Worm (Caenorhabditis elegans) whole organism, midembryonic: ENCODE data around the gene T01G6.1.

Experiments used
- T22C8.4 ChIP-seq: fragments of 200-800 bp; sonication (Bioruptor generic); IDR thresholded peaks from 2 replicates; pipeline ENCODE4 v1.3.6; 2022; ENCODE audit warnings: missing genetic modification characterization, missing compliant biosample characterization
- cog-1 ChIP-seq: sonication (generic microtip); optimal IDR thresholded peaks from 2 replicates; lab custom pipeline; 2016; ENCODE audit warnings: missing genetic modification characterization, missing compliant biosample characterization
- flt-1 ChIP-seq: fragments of 200-800 bp; sonication (Bioruptor generic); IDR thresholded peaks from 2 replicates; pipeline ENCODE4 v1.3.6; 2022; ENCODE audit warnings: missing genetic modification characterization, missing compliant biosample characterization
- klf-2 ChIP-seq: fragments of 200-800 bp; sonication (Bioruptor generic); conservative IDR thresholded peaks from 2 replicates; pipeline ENCODE4 v1.3.6; 2022; ENCODE audit warnings: missing genetic modification reagents, missing genetic modification characterization, missing compliant biosample characterization
- med-1 ChIP-seq: sonication (generic microtip); optimal IDR thresholded peaks from 2 replicates; lab custom pipeline; 2017; ENCODE audit warnings: missing genetic modification characterization, mild to moderate bottlenecking, missing compliant biosample characterization, antibody characterized with exemption, missing genetic modification reagents; ENCODE audit not compliant: insufficient read depth
- ref-1 ChIP-seq: fragments of 200-800 bp; sonication (Bioruptor generic); conservative IDR thresholded peaks from 2 replicates; pipeline ENCODE4 v1.3.6; 2022; ENCODE audit warnings: missing genetic modification reagents, missing genetic modification characterization, missing compliant biosample characterization
- tab-1 ChIP-seq: fragments of 200-800 bp; sonication (Bioruptor generic); IDR thresholded peaks from 2 replicates; pipeline ENCODE4 v1.3.6; 2022; ENCODE audit warnings: missing genetic modification characterization, missing compliant biosample characterization
- ztf-23 ChIP-seq: fragments of 200-800 bp; sonication (Bioruptor generic); IDR thresholded peaks from 2 replicates; pipeline ENCODE4 v1.3.6; 2022; ENCODE audit warnings: missing genetic modification reagents, missing genetic modification characterization, missing compliant biosample characterization
- ztf-29 ChIP-seq: fragments of 200-800 bp; sonication (Bioruptor generic); IDR thresholded peaks from 2 replicates; pipeline ENCODE4 v1.3.6; 2022; ENCODE audit warnings: missing genetic modification reagents, missing genetic modification characterization, missing compliant biosample characterization

Gene T01G6.1

DNA sequence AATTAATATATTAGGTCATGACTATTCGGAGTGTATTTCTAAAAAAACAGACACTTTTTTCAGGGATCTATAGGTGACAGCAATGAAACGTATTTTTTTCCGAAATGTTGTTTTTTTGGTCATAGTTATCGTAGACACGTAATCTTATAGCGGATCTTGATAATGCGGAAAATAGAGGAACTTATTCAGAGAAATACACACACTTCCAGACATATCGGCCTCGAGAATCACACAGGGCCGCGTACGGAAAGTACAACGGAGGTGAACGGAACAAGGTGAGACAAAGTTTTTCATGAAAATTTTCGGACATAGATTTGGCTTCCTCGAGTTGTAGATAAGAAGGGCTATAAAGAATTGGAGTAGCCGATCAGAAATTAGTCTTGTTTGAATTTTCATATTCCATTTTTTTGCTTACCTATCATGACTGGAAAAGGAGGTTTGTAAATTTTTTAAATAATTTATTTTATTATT lies 41.6 kb downstream of the T01G6.1 start, which contains the start of gene nhr-155:
Gene nhr-155, plus strand, starts transcription at position 421 of the 471 bp plus-strand sequence.
- TF ChIP-seq ztf-23 (GFP tag; lab: Robert Waterston, UW) (no peak), klf-2 (no peak), ztf-29 (no peak), flt-1 (GFP tag; lab: Robert Waterston, UW) (no peak), tab-1 (GFP tag; lab: Robert Waterston, UW) (no peak), med-1 (GFP tag; lab: Kevin White, UChicago) (no peak), cog-1 (tag; lab: Kevin White, UChicago) (no peak), T22C8.4 (GFP tag; lab: Robert Waterston, UW) (no peak), ref-1 (GFP tag; lab: Robert Waterston, UW) (no peak)

DNA sequence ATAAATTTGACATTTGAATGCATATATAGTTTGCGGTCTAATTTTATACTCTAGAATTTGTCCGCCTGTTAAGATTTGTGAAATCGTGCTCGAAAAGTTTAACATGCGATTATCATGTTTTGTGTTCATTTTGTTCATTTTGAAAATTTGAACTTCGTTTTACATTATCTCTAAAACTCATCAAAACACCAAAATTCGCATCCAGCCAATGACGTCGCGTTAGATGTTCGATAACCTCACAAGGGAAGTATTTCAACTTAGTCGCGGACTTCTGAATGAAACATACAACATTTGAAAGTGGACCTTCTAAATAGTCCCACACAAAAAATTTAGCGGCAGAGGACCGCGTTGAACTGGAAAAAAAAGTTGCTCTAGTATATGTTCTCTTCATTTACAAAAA lies 44.0 kb downstream of the T01G6.1 start:
- TF ChIP-seq ref-1 (GFP tag; lab: Robert Waterston, UW), result no peak
- no peak for TF ChIP-seq tab-1 (GFP tag; lab: Robert Waterston, UW)

DNA sequence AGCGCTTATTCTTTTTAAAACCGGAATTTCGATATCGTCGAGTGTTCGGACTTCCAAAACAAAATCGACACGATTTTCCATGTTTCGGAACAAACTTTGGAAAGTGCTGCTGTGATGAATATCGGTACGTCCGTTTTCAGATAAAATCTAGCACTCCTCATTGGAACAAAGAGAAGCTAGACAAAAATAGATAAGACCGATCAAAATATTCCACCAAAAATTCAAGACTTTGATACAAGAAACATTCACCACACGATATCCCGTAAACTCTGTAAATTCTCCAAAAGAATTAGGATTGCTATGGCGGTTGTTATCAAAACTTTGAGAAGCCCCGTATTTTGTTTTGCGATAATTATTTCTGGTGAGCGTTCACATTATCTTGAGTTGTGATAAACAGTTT lies 45.7 kb downstream of the T01G6.1 start, which contains the start of gene C14C6.3:
Gene C14C6.3, plus strand, starts transcription at position 301 of the 400 bp plus-strand sequence.
- no peak for TF ChIP-seq flt-1 (GFP tag; lab: Robert Waterston, UW)
- TF ChIP-seq ztf-29, result no peak

DNA sequence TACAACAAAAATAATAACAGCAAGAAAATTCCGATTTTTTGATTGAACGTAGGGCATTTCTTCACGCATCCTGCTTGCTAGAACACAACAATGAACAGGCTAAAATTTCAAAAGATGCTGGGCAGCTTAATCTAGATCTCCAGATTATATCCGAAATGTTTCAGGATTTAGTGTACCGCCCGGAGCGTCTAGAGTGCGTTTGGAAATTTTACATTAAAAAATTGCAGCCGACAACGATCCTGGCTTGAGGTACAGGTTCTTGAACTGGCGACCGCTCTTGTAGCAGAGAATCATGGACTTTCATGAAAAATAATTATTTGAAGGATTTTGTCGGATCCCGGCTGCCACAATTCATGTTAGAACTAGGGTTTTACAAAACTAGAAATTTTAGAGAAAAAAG lies 50.5 kb downstream of the T01G6.1 start, which contains the start of gene C14C6.6:
Gene C14C6.6, minus strand, starts transcription at position 101 of the 400 bp plus-strand sequence.
- TF ChIP-seq ztf-29, result no peak
- no peak for TF ChIP-seq ref-1 (GFP tag; lab: Robert Waterston, UW)
- no peak for TF ChIP-seq tab-1 (GFP tag; lab: Robert Waterston, UW)
- no peak for TF ChIP-seq T22C8.4 (GFP tag; lab: Robert Waterston, UW)
- TF ChIP-seq med-1 (GFP tag; lab: Kevin White, UChicago), result no peak
- TF ChIP-seq ztf-23 (GFP tag; lab: Robert Waterston, UW), result no peak
- no peak for TF ChIP-seq klf-2
- no peak for TF ChIP-seq cog-1 (tag; lab: Kevin White, UChicago)
- TF ChIP-seq flt-1 (GFP tag; lab: Robert Waterston, UW), result no peak
